Fruit fly (Drosophila melanogaster) whole organism, embryonic: Measurements from ENCODE around the gene CG12539.

Experiments used
- B-H1 ChIP-seq: fragments of 200-800 bp; sonication (Bioruptor generic); IDR thresholded peaks from 3 replicates; pipeline ENCODE4 v1.3.6; 2022; ENCODE audit warnings: missing biosample characterization, missing genetic modification characterization
- B-H2 ChIP-seq: fragments of 200-800 bp; sonication (Bioruptor generic); optimal IDR thresholded peaks from 2 replicates; lab custom pipeline; 2018; ENCODE audit warnings: missing biosample characterization, mild to moderate bottlenecking, missing genetic modification characterization
- CG10274 ChIP-seq: fragments of 200-800 bp; sonication (Bioruptor generic); optimal IDR thresholded peaks from 3 replicates; lab custom pipeline; 2017; ENCODE audit warnings: missing biosample characterization, mild to moderate bottlenecking, missing genetic modification characterization
- CG12299 ChIP-seq: fragments of 200-800 bp; sonication (Bioruptor generic); optimal IDR thresholded peaks from 2 replicates; lab custom pipeline; 2018; ENCODE audit warnings: missing biosample characterization, mild to moderate bottlenecking, missing genetic modification characterization
- CG12659 ChIP-seq: fragments of 200-800 bp; sonication (Bioruptor generic); optimal IDR thresholded peaks from 3 replicates; lab custom pipeline; 2017; ENCODE audit warnings: mild to moderate bottlenecking, missing biosample characterization, missing genetic modification reagents, missing genetic modification characterization
- CG13296 ChIP-seq: fragments of 200-800 bp; sonication (Bioruptor generic); optimal IDR thresholded peaks from 3 replicates; lab custom pipeline; 2018; ENCODE audit warnings: missing biosample characterization, mild to moderate bottlenecking, missing genetic modification characterization
- CG13775 ChIP-seq: fragments of 200-800 bp; sonication (Bioruptor generic); optimal IDR thresholded peaks from 3 replicates; lab custom pipeline; 2017; ENCODE audit warnings: missing biosample characterization, mild to moderate bottlenecking, missing genetic modification characterization
- CG15514 ChIP-seq: fragments of 200-800 bp; sonication (Bioruptor generic); optimal IDR thresholded peaks from 3 replicates; lab custom pipeline; 2017; ENCODE audit warnings: missing biosample characterization, missing genetic modification characterization, mild to moderate bottlenecking, moderate library complexity, missing genetic modification reagents
- CG1602 ChIP-seq: fragments of 200-800 bp; sonication (Bioruptor generic); optimal IDR thresholded peaks from 3 replicates; lab custom pipeline; 2016; ENCODE audit warnings: missing biosample characterization, missing genetic modification characterization
- CG17829 ChIP-seq: fragments of 200-800 bp; optimal IDR thresholded peaks from 2 replicates; lab custom pipeline; 2019; ENCODE audit warnings: missing biosample characterization, mild to moderate bottlenecking, missing genetic modification characterization, moderate library complexity
- CG18764 ChIP-seq: fragments of 200-800 bp; sonication (Bioruptor generic); optimal IDR thresholded peaks from 3 replicates; lab custom pipeline; 2016; ENCODE audit warnings: missing biosample characterization, missing genetic modification characterization
- CG2116 ChIP-seq: fragments of 200-800 bp; sonication (Bioruptor generic); optimal IDR thresholded peaks from 3 replicates; lab custom pipeline; 2018; ENCODE audit warnings: missing biosample characterization, mild to moderate bottlenecking, missing genetic modification characterization
- CG2120 ChIP-seq: fragments of 200-800 bp; sonication (Bioruptor generic); optimal IDR thresholded peaks from 3 replicates; lab custom pipeline; 2016; ENCODE audit warnings: missing biosample characterization, missing genetic modification characterization
- CG2889 ChIP-seq: fragments of 200-800 bp; sonication (Bioruptor generic); IDR thresholded peaks from 3 replicates; pipeline ENCODE4 v1.3.6; 2022; ENCODE audit warnings: missing biosample characterization, missing genetic modification characterization
- CG30020 ChIP-seq: fragments of 200-800 bp; optimal IDR thresholded peaks from 2 replicates; lab custom pipeline; 2019; ENCODE audit warnings: missing biosample characterization, mild to moderate bottlenecking, missing genetic modification characterization, moderate library complexity
- CG31388 ChIP-seq: fragments of 200-800 bp; sonication (Bioruptor generic); optimal IDR thresholded peaks from 2 replicates; lab custom pipeline; 2016; ENCODE audit warnings: missing biosample characterization, missing genetic modification characterization
- CG7987 ChIP-seq: fragments of 200-800 bp; sonication (Bioruptor generic); optimal IDR thresholded peaks from 2 replicates; lab custom pipeline; 2018; ENCODE audit warnings: missing biosample characterization, mild to moderate bottlenecking, missing genetic modification characterization, moderate library complexity
- CG8290 ChIP-seq, 3 experiments: fragments of 200-800 bp; sonication (Bioruptor generic); optimal IDR thresholded peaks; 2 replicates each; lab custom pipeline; 2016 to 2019; ENCODE audit warnings: missing biosample characterization in 3 of 3, missing genetic modification characterization in 3 of 3, mild to moderate bottlenecking in 2 of 3, moderate library complexity in 1 of 3
- Chrac-16 ChIP-seq: fragments of 200-800 bp; sonication (Bioruptor generic); optimal IDR thresholded peaks from 3 replicates; lab custom pipeline; 2016; ENCODE audit warnings: missing biosample characterization, missing genetic modification characterization
- D19A ChIP-seq: fragments of 200-800 bp; optimal IDR thresholded peaks from 3 replicates; lab custom pipeline; 2019; ENCODE audit warnings: missing biosample characterization, mild to moderate bottlenecking, missing genetic modification characterization, moderate library complexity
- Drgx ChIP-seq: fragments of 200-800 bp; sonication (Bioruptor generic); IDR thresholded peaks from 2 replicates; pipeline ENCODE4 v1.3.6; 2022; ENCODE audit warnings: missing biosample characterization, missing genetic modification characterization
- Ets97D ChIP-seq: fragments of 200-800 bp; sonication (Bioruptor generic); optimal IDR thresholded peaks from 3 replicates; lab custom pipeline; 2016; ENCODE audit warnings: missing biosample characterization, missing genetic modification characterization
- Fer2 ChIP-seq: fragments of 200-800 bp; sonication (Bioruptor generic); optimal IDR thresholded peaks from 2 replicates; lab custom pipeline; 2018; ENCODE audit warnings: missing biosample characterization, mild to moderate bottlenecking, missing genetic modification characterization, moderate library complexity
- Hmr ChIP-seq: fragments of 200-800 bp; sonication (Bioruptor generic); optimal IDR thresholded peaks from 3 replicates; lab custom pipeline; 2017; ENCODE audit warnings: mild to moderate bottlenecking, missing biosample characterization, missing genetic modification reagents, missing genetic modification characterization
- Jarid2 ChIP-seq: fragments of 200-800 bp; sonication (Bioruptor generic); optimal IDR thresholded peaks from 3 replicates; lab custom pipeline; 2017; ENCODE audit warnings: mild to moderate bottlenecking, missing biosample characterization, missing genetic modification reagents, missing genetic modification characterization
- NFAT ChIP-seq: fragments of 200-800 bp; sonication (Bioruptor generic); IDR thresholded peaks from 2 replicates; pipeline ENCODE4 v1.3.6; 2022; ENCODE audit warnings: missing biosample characterization, missing genetic modification characterization
- bigmax ChIP-seq: fragments of 200-800 bp; sonication (Bioruptor generic); optimal IDR thresholded peaks from 2 replicates; lab custom pipeline; 2018; ENCODE audit warnings: missing biosample characterization, mild to moderate bottlenecking, missing genetic modification characterization
- cad ChIP-seq: fragments of >200 bp; optimal IDR thresholded peaks from 2 replicates; lab custom pipeline; 2017; ENCODE audit warnings: missing biosample characterization, missing genetic modification characterization
- croc ChIP-seq: fragments of 200-800 bp; sonication (Bioruptor generic); conservative IDR thresholded peaks from 3 replicates; pipeline ENCODE4 v1.3.6; 2022; ENCODE audit warnings: missing biosample characterization, missing genetic modification characterization
- exex ChIP-seq: fragments of 200-800 bp; sonication (Bioruptor generic); optimal IDR thresholded peaks from 4 replicates; lab custom pipeline; 2018; ENCODE audit warnings: missing biosample characterization, mild to moderate bottlenecking, missing genetic modification characterization, moderate library complexity
- fd64A ChIP-seq: fragments of 200-800 bp; sonication (Bioruptor generic); optimal IDR thresholded peaks from 3 replicates; lab custom pipeline; 2018; ENCODE audit warnings: missing biosample characterization, mild to moderate bottlenecking, missing genetic modification characterization
- gce ChIP-seq: fragments of 200-800 bp; sonication (Bioruptor generic); IDR thresholded peaks from 3 replicates; pipeline ENCODE4 v1.3.6; 2022; ENCODE audit warnings: missing biosample characterization, missing genetic modification characterization
- gfzf ChIP-seq: fragments of 200-800 bp; sonication (Bioruptor generic); optimal IDR thresholded peaks from 2 replicates; lab custom pipeline; 2016; ENCODE audit warnings: missing biosample characterization, mild to moderate bottlenecking, missing genetic modification characterization, moderate library complexity
- grn ChIP-seq: fragments of 200-800 bp; sonication (Bioruptor generic); optimal IDR thresholded peaks from 3 replicates; lab custom pipeline; 2017; ENCODE audit warnings: missing biosample characterization, missing genetic modification characterization
- h ChIP-seq: fragments of >200 bp; optimal IDR thresholded peaks from 2 replicates; lab custom pipeline; 2017
- mirr ChIP-seq: fragments of 200-800 bp; sonication (Bioruptor generic); optimal IDR thresholded peaks from 3 replicates; lab custom pipeline; 2018; ENCODE audit warnings: missing biosample characterization, mild to moderate bottlenecking, missing genetic modification characterization
- nmo ChIP-seq: fragments of 200-800 bp; sonication (Bioruptor generic); optimal IDR thresholded peaks from 2 replicates; lab custom pipeline; 2018; ENCODE audit warnings: missing biosample characterization, mild to moderate bottlenecking, missing genetic modification characterization, moderate library complexity
- p53 ChIP-seq: fragments of 200-800 bp; sonication (Bioruptor generic); optimal IDR thresholded peaks from 2 replicates; lab custom pipeline; 2016; ENCODE audit warnings: missing biosample characterization, missing genetic modification characterization
- pzg ChIP-seq: fragments of 200-800 bp; sonication (Bioruptor generic); optimal IDR thresholded peaks from 3 replicates; lab custom pipeline; 2018; ENCODE audit warnings: missing biosample characterization, mild to moderate bottlenecking, missing genetic modification characterization, moderate library complexity
- row ChIP-seq: fragments of 200-800 bp; sonication (Bioruptor generic); IDR thresholded peaks from 3 replicates; pipeline ENCODE4 v1.3.6; 2022; ENCODE audit warnings: missing biosample characterization, missing genetic modification characterization
- sim ChIP-seq: fragments of 200-800 bp; sonication (Bioruptor generic); IDR thresholded peaks from 2 replicates; pipeline ENCODE4 v1.3.6; 2022; ENCODE audit warnings: missing biosample characterization, missing genetic modification characterization
- tap ChIP-seq: fragments of 200-800 bp; optimal IDR thresholded peaks from 3 replicates; lab custom pipeline; 2019; ENCODE audit warnings: missing biosample characterization, mild to moderate bottlenecking, missing genetic modification characterization, moderate library complexity
- tin ChIP-seq: fragments of 200-800 bp; sonication (Bioruptor generic); optimal IDR thresholded peaks from 3 replicates; lab custom pipeline; 2016; ENCODE audit warnings: missing biosample characterization, missing genetic modification characterization
- trem ChIP-seq: fragments of 200-800 bp; optimal IDR thresholded peaks from 3 replicates; lab custom pipeline; 2019; ENCODE audit warnings: missing biosample characterization, mild to moderate bottlenecking, missing genetic modification characterization, moderate library complexity
- zfh1 ChIP-seq: fragments of 200-800 bp; sonication (Bioruptor generic); IDR thresholded peaks from 3 replicates; pipeline ENCODE4 v1.3.6; 2022; ENCODE audit warnings: missing biosample characterization, missing genetic modification characterization

CG12539 gene

dm6 chrX:14841893-14842505 is 2.6 kb downstream of the CG12539 start (continued):
- no peak for TF ChIP-seq croc
- TF ChIP-seq Jarid2 (GFP tag; lab: Kevin White, UChicago) = no peak
- no peak for TF ChIP-seq pzg (GFP tag; lab: Kevin White, UChicago)
- TF ChIP-seq B-H1 (GFP tag; lab: Robert Waterston, UW) = no peak
- no peak for TF ChIP-seq sim (GFP tag; lab: Robert Waterston, UW)
- no peak for TF ChIP-seq CG13296 (GFP tag; lab: Kevin White, UChicago)
- no peak for TF ChIP-seq tin (GFP tag; lab: Kevin White, UChicago)
- no peak for TF ChIP-seq grn (GFP tag; lab: Kevin White, UChicago)
- TF ChIP-seq Chrac-16 (GFP tag; lab: Kevin White, UChicago) = no peak
- TF ChIP-seq CG13775 (GFP tag; lab: Kevin White, UChicago) = no peak
- TF ChIP-seq Drgx = no peak
- TF ChIP-seq h (lab: Kevin White, UChicago) = no peak
- no peak for TF ChIP-seq CG18764 (GFP tag; lab: Kevin White, UChicago)
- peak; percentile 47 for TF ChIP-seq Ets97D (GFP tag; lab: Kevin White, UChicago)
- no peak for TF ChIP-seq CG2120 (GFP tag; lab: Kevin White, UChicago)
- TF ChIP-seq CG12659 (GFP tag; lab: Kevin White, UChicago) = no peak
- no peak for TF ChIP-seq CG8290 (GFP tag; optimal IDR thresholded peaks at IDR 0.05; lab: Kevin White, UChicago)
- TF ChIP-seq CG8290 (tag; optimal IDR thresholded peaks at IDR 0.05; lab: Kevin White, UChicago) = peak in 1 of 2 experiments; percentile 9
- TF ChIP-seq exex (tag; lab: Kevin White, UChicago) = no peak
- TF ChIP-seq nmo (GFP tag; lab: Kevin White, UChicago) = no peak
- no peak for TF ChIP-seq mirr (GFP tag; lab: Kevin White, UChicago)
- no peak for TF ChIP-seq CG2889
- TF ChIP-seq CG30020 = no peak
- TF ChIP-seq zfh1 (GFP tag; lab: Robert Waterston, UW) = peak; percentile 34; the same call in 1 of the 3 replicates
- peak; percentile 28; the same call in 2 of the 3 replicates for TF ChIP-seq row (GFP tag; lab: Robert Waterston, UW)
- TF ChIP-seq CG15514 (GFP tag; lab: Kevin White, UChicago) = no peak
- no peak for TF ChIP-seq gfzf (GFP tag; lab: Kevin White, UChicago)
- TF ChIP-seq bigmax (GFP tag; lab: Kevin White, UChicago) = no peak
- TF ChIP-seq fd64A (GFP tag; lab: Kevin White, UChicago) = no peak
- TF ChIP-seq NFAT (GFP tag; lab: Robert Waterston, UW) = no peak
- no peak for TF ChIP-seq p53 (GFP tag; lab: Kevin White, UChicago)
- no peak for TF ChIP-seq tap (tag; lab: Kevin White, UChicago)
- TF ChIP-seq trem (tag; lab: Kevin White, UChicago) = no peak
- TF ChIP-seq Hmr (GFP tag; lab: Kevin White, UChicago) = peak; percentile 28
- no peak for TF ChIP-seq CG31388
- no peak for TF ChIP-seq CG10274 (GFP tag; lab: Kevin White, UChicago)
- TF ChIP-seq Fer2 (tag; lab: Kevin White, UChicago) = no peak
- peak; percentile 8 for TF ChIP-seq CG2116
- no peak for TF ChIP-seq CG1602 (GFP tag; lab: Kevin White, UChicago)
- no peak for TF ChIP-seq B-H2 (GFP tag; lab: Kevin White, UChicago)
- no peak for TF ChIP-seq gce
- TF ChIP-seq CG17829 (tag; lab: Kevin White, UChicago) = no peak
- no peak for TF ChIP-seq cad (GFP tag; lab: Kevin White, UChicago)
- no peak for TF ChIP-seq CG7987 (GFP tag; lab: Kevin White, UChicago)
- TF ChIP-seq D19A (tag; lab: Kevin White, UChicago) = no peak
- TF ChIP-seq CG12299 (tag; lab: Kevin White, UChicago) = no peak
